Worm (Caenorhabditis elegans): ENCODE data around the gene W08G11.5.

W08G11.5 gene

DNA sequence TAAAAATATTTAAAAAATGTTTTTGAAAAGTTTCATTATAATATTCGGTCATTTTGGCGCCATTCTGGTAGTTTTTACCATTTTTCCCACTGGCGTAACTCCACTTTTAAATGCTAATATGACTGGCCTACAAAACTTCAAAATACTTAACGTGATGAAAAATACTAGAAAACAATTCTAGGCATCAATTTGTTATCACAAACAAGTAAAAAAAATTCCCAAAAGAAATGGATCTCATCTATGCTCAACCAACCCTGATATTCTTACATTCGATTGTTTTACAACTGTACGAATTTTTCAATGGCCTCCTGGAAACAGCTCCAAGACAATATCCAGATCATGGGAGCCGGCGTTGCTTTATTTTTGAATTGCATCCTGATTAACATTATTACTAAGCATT is 31.3 kb downstream of the W08G11.5 start, which contains the start of gene str-214:
TSS of gene str-214 (plus strand) at position 301 of the 400 bp plus-strand sequence.
- TF ChIP-seq fkh-10 (GFP tag; optimal IDR thresholded peaks at IDR 0.05) (no peak), ceh-9 (tag; optimal IDR thresholded peaks at IDR 0.05) (no peak), dmd-4 (tag; optimal IDR thresholded peaks at IDR 0.05; ENCODE audit: borderline replicate concordance) (no peak), tbx-7 (tag; optimal IDR thresholded peaks at IDR 0.05) (no peak), K09A11.1 (tag; optimal IDR thresholded peaks at IDR 0.05; ENCODE audit: insufficient read depth) (no peak), elt-4 (tag; optimal IDR thresholded peaks at IDR 0.05) (no peak), sdc-2 (tag; optimal IDR thresholded peaks at IDR 0.05) (no peak)

DNA sequence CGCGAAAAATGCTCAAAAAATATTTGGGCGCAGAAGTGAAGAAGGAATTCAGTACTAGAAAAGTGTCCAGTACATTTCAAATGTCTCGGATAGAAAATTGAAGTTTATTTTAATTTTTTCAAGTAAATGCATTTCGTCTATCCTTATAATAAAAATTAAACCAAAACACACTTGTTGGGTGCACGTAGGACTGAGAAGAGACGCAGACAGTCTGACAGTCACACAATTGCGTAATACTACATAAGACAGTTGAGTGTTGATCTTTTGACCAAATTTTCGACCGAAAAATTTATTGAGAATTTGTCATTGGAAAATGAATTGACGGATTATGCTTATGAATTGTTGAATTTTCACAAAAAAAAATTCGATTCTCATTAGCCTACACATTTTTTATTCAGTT is 36.8 kb downstream of the W08G11.5 start, which contains the start of gene oac-7:
TSS of gene oac-7 (plus strand) at position 283 of the 400 bp plus-strand sequence.
- TF ChIP-seq ceh-14 (tag; optimal IDR thresholded peaks at IDR 0.05) = no peak
- no peak for TF ChIP-seq unc-42 (tag; optimal IDR thresholded peaks at IDR 0.05)
- no peak for TF ChIP-seq unc-86 (tag; optimal IDR thresholded peaks at IDR 0.05)
- TF ChIP-seq ets-4 (tag; optimal IDR thresholded peaks at IDR 0.05) = no peak
- TF ChIP-seq che-1 (tag; optimal IDR thresholded peaks at IDR 0.05) = no peak
- TF ChIP-seq sox-2 (GFP tag; IDR thresholded peaks at IDR 0.05) = no peak
- no peak for TF ChIP-seq ceh-2 (tag; optimal IDR thresholded peaks at IDR 0.05)
- no peak for TF ChIP-seq dve-1 (tag; optimal IDR thresholded peaks at IDR 0.05)
- no peak for TF ChIP-seq T23F11.4 (GFP tag; optimal IDR thresholded peaks at IDR 0.05)
- TF ChIP-seq fax-1 (tag; optimal IDR thresholded peaks at IDR 0.05) = no peak
- no peak for TF ChIP-seq pax-1 (tag; optimal IDR thresholded peaks at IDR 0.05)
- no peak for TF ChIP-seq ceh-48 (tag; optimal IDR thresholded peaks at IDR 0.05)
- no peak for TF ChIP-seq ceh-31 (tag; optimal IDR thresholded peaks at IDR 0.05)
- TF ChIP-seq ceh-45 (GFP tag; IDR thresholded peaks at IDR 0.05) = no peak
- no peak for TF ChIP-seq ama-1 (optimal IDR thresholded peaks at IDR 0.05)

DNA sequence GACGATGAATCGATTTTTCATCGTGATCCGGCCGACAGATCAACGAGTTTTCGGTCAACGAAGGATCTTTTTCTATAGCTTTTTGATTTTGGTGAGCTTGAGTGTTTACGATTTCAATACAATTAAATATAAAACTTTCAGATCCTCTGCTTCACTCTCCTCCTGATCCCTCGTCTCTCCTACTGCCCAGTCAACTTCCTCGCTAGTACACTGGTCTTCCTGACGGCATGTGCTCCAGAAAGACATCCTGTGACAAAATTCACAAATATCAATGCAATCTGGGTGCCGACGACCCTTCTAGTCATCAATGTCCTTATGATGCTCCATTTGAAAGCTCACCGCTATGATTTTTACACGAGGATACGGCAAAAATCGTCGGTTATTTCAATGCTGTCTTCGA is 38.0 kb downstream of the W08G11.5 start:
- TF ChIP-seq hlh-6 (tag; optimal IDR thresholded peaks at IDR 0.05) (no peak), F13H6.1 (tag; optimal IDR thresholded peaks at IDR 0.05) (no peak), ceh-2 (tag; optimal IDR thresholded peaks at IDR 0.05) (no peak), nfya-1 (tag; optimal IDR thresholded peaks at IDR 0.05) (no peak), ceh-48 (tag; optimal IDR thresholded peaks at IDR 0.05) (no peak), Y22D7AL.16 (tag; optimal IDR thresholded peaks at IDR 0.05) (no peak)

DNA sequence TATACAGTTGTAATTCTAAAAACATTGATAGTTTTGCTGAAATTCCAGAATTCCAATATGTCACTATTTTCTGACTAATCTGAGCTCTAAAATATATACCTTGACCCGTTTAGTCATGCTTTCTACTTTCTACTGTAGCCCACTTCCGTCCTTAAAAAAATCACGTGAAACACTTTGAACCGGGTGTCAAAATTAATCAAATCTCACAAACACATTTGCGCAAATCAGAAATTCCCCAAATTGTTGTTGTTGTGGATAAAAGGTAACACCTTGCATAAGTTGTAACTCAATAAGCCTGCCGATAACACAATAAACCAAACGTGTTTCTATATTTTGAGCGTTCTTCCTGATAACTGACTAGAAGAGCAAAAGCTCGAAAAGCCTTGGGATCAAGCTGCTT is 39.1 kb downstream of the W08G11.5 start, which contains the start of gene srxa-7:
TSS of gene srxa-7 (plus strand) at position 301 of the 400 bp plus-strand sequence.
- TF ChIP-seq F13H6.1 (tag; optimal IDR thresholded peaks at IDR 0.05) = no peak
- no peak for TF ChIP-seq ceh-34 (tag; optimal IDR thresholded peaks at IDR 0.05)
- no peak for TF ChIP-seq mec-3 (tag; optimal IDR thresholded peaks at IDR 0.05; ENCODE audit: borderline replicate concordance)
- TF ChIP-seq dve-1 (tag; optimal IDR thresholded peaks at IDR 0.05) = no peak
- no peak for TF ChIP-seq hlh-15 (tag; optimal IDR thresholded peaks at IDR 0.05)
- no peak for TF ChIP-seq hlh-6 (tag; optimal IDR thresholded peaks at IDR 0.05)
- no peak for TF ChIP-seq tbx-7 (tag; optimal IDR thresholded peaks at IDR 0.05)
- TF ChIP-seq odd-2 (tag; optimal IDR thresholded peaks at IDR 0.05) = no peak
- no peak for TF ChIP-seq T23F11.4 (GFP tag; optimal IDR thresholded peaks at IDR 0.05)
- no peak for TF ChIP-seq nhr-232 (tag; optimal IDR thresholded peaks at IDR 0.05)
- TF ChIP-seq nhr-11 (tag; optimal IDR thresholded peaks at IDR 0.05) = no peak
- TF ChIP-seq unc-86 (tag; optimal IDR thresholded peaks at IDR 0.05) = no peak
- no peak for TF ChIP-seq ceh-45 (GFP tag; IDR thresholded peaks at IDR 0.05)
- no peak for TF ChIP-seq Y22D7AL.16 (tag; optimal IDR thresholded peaks at IDR 0.05)
- TF ChIP-seq unc-3 (GFP tag; conservative IDR thresholded peaks at IDR 0.05) = no peak
- no peak for TF ChIP-seq unc-3 (tag; optimal IDR thresholded peaks at IDR 0.05)
- no peak for TF ChIP-seq ceh-2 (tag; optimal IDR thresholded peaks at IDR 0.05)
- no peak for TF ChIP-seq hlh-30 (tag; optimal IDR thresholded peaks at IDR 0.05; ENCODE audit: insufficient read depth)
- TF ChIP-seq K02D7.2 (tag; optimal IDR thresholded peaks at IDR 0.05) = no peak
- TF ChIP-seq zip-5 (tag; optimal IDR thresholded peaks at IDR 0.05) = no peak
